Worm (Caenorhabditis elegans) whole organism, mixed stage, embryonic: ENCODE results near the gene dhs-17.

Experiments
- sem-2 ChIP-seq: fragments of 200-800 bp; sonication (Bioruptor generic); optimal IDR thresholded peaks from 2 replicates; lab custom pipeline; 2018; ENCODE audit warnings: mild to moderate bottlenecking, missing genetic modification characterization, missing compliant biosample characterization
- snpc-4 ChIP-seq: fragments of 150-350 bp; optimal IDR thresholded peaks from 2 replicates; lab custom pipeline; 2014; ENCODE audit warnings: missing biosample characterization, missing genetic modification characterization
- unc-62 ChIP-seq: fragments of 150-350 bp; optimal IDR thresholded peaks from 2 replicates; lab custom pipeline; 2014; ENCODE audit warnings: missing biosample characterization, missing genetic modification reagents, missing genetic modification characterization

ce11 chrV:6003301-6003700 lies 31.3 kb downstream of the dhs-17 start, which contains the start of gene fos-1:
- TF ChIP-seq snpc-4 (tag; lab: Kevin White, UChicago), result no peak
- no peak for TF ChIP-seq sem-2
- no peak for TF ChIP-seq unc-62 (GFP tag; lab: Kevin White, UChicago)
